Fruit fly (Drosophila melanogaster): ENCODE results near the gene Lip4.

Lip4 gene

dm6 chr2L:10543992-10544391, 16.6 kb downstream of the Lip4 start (continued):
- no peak for TF ChIP-seq CG14710 (tag; optimal IDR thresholded peaks at IDR 0.05)
- no peak for TF ChIP-seq prd (optimal IDR thresholded peaks at IDR 0.05)
- peak; percentile 44; the same call in 2 of the 3 replicates for TF ChIP-seq prd (GFP tag; IDR thresholded peaks at IDR 0.05)
- TF ChIP-seq CG9817 (tag; optimal IDR thresholded peaks at IDR 0.05), result peak; percentile 16
- peak; percentile 13 for TF ChIP-seq phol (tag; optimal IDR thresholded peaks at IDR 0.05)
- peak; percentile 25; the same call in 1 of the 2 replicates for TF ChIP-seq CG6272 (GFP tag; IDR thresholded peaks at IDR 0.05)
- TF ChIP-seq CG6654 (GFP tag; optimal IDR thresholded peaks at IDR 0.05), result peak; percentile 81
- TF ChIP-seq CG15073 (GFP tag; optimal IDR thresholded peaks at IDR 0.05), result peak; percentile 68
- peak in 1 of 2 experiments; percentile 40 for TF ChIP-seq Pdp1 (GFP tag; optimal IDR thresholded peaks at IDR 0.05)
- peak; percentile 30; the same call in 1 of the 2 replicates for TF ChIP-seq Ptx1 (GFP tag; IDR thresholded peaks at IDR 0.05)
- no peak for TF ChIP-seq sens (GFP tag)
- TF ChIP-seq ci (GFP tag; IDR thresholded peaks at IDR 0.05), result 0 out of 3 replicates have a peak, but pooled peaks have one; percentile 12
- 0 out of 2 replicates have a peak, but pooled peaks have one; percentile 20 for TF ChIP-seq Xrp1 (GFP tag; IDR thresholded peaks at IDR 0.05)
- TF ChIP-seq gem (tag; optimal IDR thresholded peaks at IDR 0.05), result peak; percentile 37
- TF ChIP-seq tup (GFP tag; optimal IDR thresholded peaks at IDR 0.05), result no peak
- TF ChIP-seq hkb (optimal IDR thresholded peaks at IDR 0.05), result no peak
- peak; percentile 26; the same call in 1 of the 2 replicates for TF ChIP-seq hkb (GFP tag; IDR thresholded peaks at IDR 0.05)
- TF ChIP-seq Hr51 (GFP tag; optimal IDR thresholded peaks at IDR 0.05), result peak in 1 of 2 experiments; percentile 34
- no peak for TF ChIP-seq dm (GFP tag; optimal IDR thresholded peaks at IDR 0.05)
- TF ChIP-seq ken (GFP tag; IDR thresholded peaks at IDR 0.05), result peak; percentile 47; the same call in 1 of the 3 replicates
- peak; percentile 55 for TF ChIP-seq D19A (tag; optimal IDR thresholded peaks at IDR 0.05)
- TF ChIP-seq CG7357 (GFP tag; IDR thresholded peaks at IDR 0.05), result 0 out of 3 replicates have a peak, but pooled peaks have one; percentile 29
- TF ChIP-seq repo (GFP tag; optimal IDR thresholded peaks at IDR 0.05), result no peak
- TF ChIP-seq Sox102F (GFP tag; optimal IDR thresholded peaks at IDR 0.05), result peak; percentile 45
- TF ChIP-seq CG7839 (tag; optimal IDR thresholded peaks at IDR 0.05), result peak; percentile 16
- 0 out of 2 replicates have a peak, but pooled peaks have one; percentile 22 for TF ChIP-seq Rx (GFP tag; IDR thresholded peaks at IDR 0.05)
- peak; percentile 55; the same call in 1 of the 3 replicates for TF ChIP-seq CG11695 (GFP tag; IDR thresholded peaks at IDR 0.05)
- TF ChIP-seq unpg (GFP tag; optimal IDR thresholded peaks at IDR 0.05), result peak; percentile 25
- TF ChIP-seq dmrt99B (tag; optimal IDR thresholded peaks at IDR 0.05), result peak; percentile 10
- peak; percentile 27 for TF ChIP-seq CG13424 (tag; optimal IDR thresholded peaks at IDR 0.05)

dm6 chr2L:10544421-10545120, 17.2 kb downstream of the Lip4 start, which contains the start of gene Trim9:
Gene Trim9 (plus strand): TSS chr2L:10544883.
- TF ChIP-seq ato (GFP tag; IDR thresholded peaks at IDR 0.05; ENCODE audit: partially characterized antibody) (no peak), CG11247 (GFP tag; IDR thresholded peaks at IDR 0.05) (no peak), Aef1 (GFP tag; IDR thresholded peaks at IDR 0.05) (no peak), CG15479 (GFP tag; optimal IDR thresholded peaks at IDR 0.05) (no peak), Taf1 (GFP tag; IDR thresholded peaks at IDR 0.05) (no peak), CG15073 (GFP tag; optimal IDR thresholded peaks at IDR 0.05) (no peak), CG6654 (GFP tag; optimal IDR thresholded peaks at IDR 0.05) (peak; percentile 79), CG7372 (GFP tag; IDR thresholded peaks at IDR 0.05) (no peak), CG1602 (GFP tag; optimal IDR thresholded peaks at IDR 0.05) (no peak), CG13624 (GFP tag; optimal IDR thresholded peaks at IDR 0.05) (no peak), CG42726 (GFP tag; IDR thresholded peaks at IDR 0.05; ENCODE audit: partially characterized antibody) (no peak), mld (GFP tag; IDR thresholded peaks at IDR 0.05; ENCODE audit: partially characterized antibody) (no peak), CG9215 (GFP tag; IDR thresholded peaks at IDR 0.05) (no peak), CG3065 (GFP tag; optimal IDR thresholded peaks at IDR 0.05) (no peak), CG11695 (GFP tag; IDR thresholded peaks at IDR 0.05) (0 out of 3 replicates have a peak, but pooled peaks have one; percentile 50), CG4404 (GFP tag; IDR thresholded peaks at IDR 0.05) (no peak), CG17385 (GFP tag; optimal IDR thresholded peaks at IDR 0.05) (no peak), CG17361 (GFP tag; IDR thresholded peaks at IDR 0.05) (no peak), CG18262 (tag; optimal IDR thresholded peaks at IDR 0.05) (no peak), CTCF (GFP tag; optimal IDR thresholded peaks at IDR 0.05) (no peak), otp (GFP tag; IDR thresholded peaks at IDR 0.05) (no peak; the same call in 2 of the 3 replicates), CG10366 (GFP tag; IDR thresholded peaks at IDR 0.05) (no peak), yki (optimal IDR thresholded peaks at IDR 0.05) (no peak), NK7.1 (GFP tag; optimal IDR thresholded peaks at IDR 0.05) (no peak)
